Worm (Caenorhabditis elegans) whole organism, L2 larva: ENCODE measurements around the gene rpoa-1.
A peak's percentile ranks its signal among the peaks of the same experiment; 100 is the strongest.

Experiments
- blmp-1 ChIP-seq: sonication (generic microtip); optimal IDR thresholded peaks from 2 replicates; lab custom pipeline; 2017; ENCODE audit warnings: missing genetic modification characterization, mild to moderate bottlenecking, missing compliant biosample characterization, antibody characterized with exemption, moderate library complexity; ENCODE audit not compliant: insufficient read depth
- fos-1 ChIP-seq: fragments of 150-350 bp; optimal IDR thresholded peaks from 2 replicates; lab custom pipeline; 2014; ENCODE audit warnings: missing biosample characterization, missing genetic modification characterization
- lin-39 ChIP-seq: fragments of 150-350 bp; optimal IDR thresholded peaks from 2 replicates; lab custom pipeline; 2014; ENCODE audit warnings: missing biosample characterization, missing genetic modification reagents, missing genetic modification characterization
- nhr-237 ChIP-seq: fragments of 150-350 bp; optimal IDR thresholded peaks from 2 replicates; lab custom pipeline; 2014; ENCODE audit warnings: missing biosample characterization, missing genetic modification characterization
- skn-1 ChIP-seq: sonication (generic microtip); optimal IDR thresholded peaks from 2 replicates; lab custom pipeline; 2017; ENCODE audit warnings: missing biosample characterization, missing genetic modification characterization
- unc-39 ChIP-seq: fragments of 150-350 bp; optimal IDR thresholded peaks from 2 replicates; lab custom pipeline; 2014; ENCODE audit warnings: missing biosample characterization, missing genetic modification characterization
- zag-1 ChIP-seq: fragments of 150-350 bp; optimal IDR thresholded peaks from 2 replicates; lab custom pipeline; 2014; ENCODE audit warnings: missing biosample characterization, missing genetic modification characterization

DNA sequence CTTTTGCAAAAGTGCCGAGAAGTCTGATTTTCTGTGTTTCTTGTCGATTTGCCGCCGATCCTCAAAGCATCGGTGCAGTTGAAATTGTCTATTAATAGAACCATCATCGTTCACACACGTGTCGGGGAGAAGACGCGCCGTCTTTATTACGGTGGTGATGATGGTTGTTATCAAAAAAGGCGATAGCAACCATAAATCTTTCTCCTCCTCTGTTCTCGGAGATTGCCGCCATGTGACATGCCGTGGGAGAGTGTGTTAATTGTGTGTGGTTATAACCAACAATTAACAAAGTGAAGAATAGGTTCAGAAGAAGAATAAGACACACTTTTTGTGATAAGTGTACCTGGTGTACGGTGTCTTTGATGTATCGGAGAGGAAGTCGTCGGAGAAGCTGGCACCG is 13.5 kb downstream of the rpoa-1 start:
- TF ChIP-seq unc-39 (tag; lab: Kevin White, UChicago) (no peak), zag-1 (tag; lab: Kevin White, UChicago) (no peak), lin-39 (no peak), nhr-237 (no peak), fos-1 (peak; percentile 42), skn-1 (tag; lab: Kevin White, UChicago) (no peak), blmp-1 (tag; lab: Kevin White, UChicago) (peak; percentile 87)
